Fruit fly (Drosophila melanogaster) whole organism, prepupa: ENCODE data around the gene CG5418.

Experiments used
- CG10631 ChIP-seq: fragments of 200-800 bp; sonication (Bioruptor generic); optimal IDR thresholded peaks from 2 replicates; lab custom pipeline; 2016; ENCODE audit warnings: missing biosample characterization, missing genetic modification characterization
- CG10669 ChIP-seq: fragments of 200-800 bp; sonication (Bioruptor generic); optimal IDR thresholded peaks from 3 replicates; lab custom pipeline; 2018; ENCODE audit warnings: missing biosample characterization, mild to moderate bottlenecking, missing genetic modification characterization, moderate library complexity
- CG11762 ChIP-seq: fragments of 200-800 bp; sonication (Bioruptor generic); optimal IDR thresholded peaks from 3 replicates; lab custom pipeline; 2016; ENCODE audit warnings: missing biosample characterization, missing genetic modification characterization; ENCODE audit not compliant: insufficient read depth
- CG11902 ChIP-seq: fragments of 200-800 bp; sonication (Bioruptor generic); optimal IDR thresholded peaks from 3 replicates; lab custom pipeline; 2016; ENCODE audit warnings: missing biosample characterization, missing genetic modification characterization
- CG15336 ChIP-seq: fragments of 200-800 bp; sonication (Bioruptor generic); IDR thresholded peaks from 2 replicates; pipeline ENCODE4 v1.3.6; 2022; ENCODE audit warnings: missing biosample characterization, missing genetic modification characterization
- CG16779 ChIP-seq: fragments of 200-800 bp; sonication (Bioruptor generic); optimal IDR thresholded peaks from 3 replicates; lab custom pipeline; 2017; ENCODE audit warnings: missing biosample characterization, mild to moderate bottlenecking, missing genetic modification characterization
- CG31627 ChIP-seq: fragments of 200-800 bp; sonication (Bioruptor generic); optimal IDR thresholded peaks from 3 replicates; lab custom pipeline; 2016; ENCODE audit warnings: missing biosample characterization, missing genetic modification characterization
- CG34406 ChIP-seq: fragments of 200-800 bp; sonication (Bioruptor generic); optimal IDR thresholded peaks from 3 replicates; lab custom pipeline; 2016; ENCODE audit warnings: missing biosample characterization, missing genetic modification characterization
- CG4318 ChIP-seq: fragments of 200-800 bp; sonication (Bioruptor generic); optimal IDR thresholded peaks from 3 replicates; lab custom pipeline; 2017; ENCODE audit warnings: missing biosample characterization, mild to moderate bottlenecking, missing genetic modification characterization
- CG6163 ChIP-seq: fragments of 200-800 bp; sonication (Bioruptor generic); IDR thresholded peaks from 3 replicates; pipeline ENCODE4 v1.3.6; 2022; ENCODE audit warnings: missing biosample characterization, missing genetic modification characterization
- CG6276 ChIP-seq: fragments of 200-800 bp; sonication (Bioruptor generic); optimal IDR thresholded peaks from 2 replicates; lab custom pipeline; 2017; ENCODE audit warnings: missing biosample characterization, mild to moderate bottlenecking, missing genetic modification characterization
- CG6808 ChIP-seq: fragments of 200-800 bp; sonication (Bioruptor generic); optimal IDR thresholded peaks from 3 replicates; lab custom pipeline; 2017; ENCODE audit warnings: missing biosample characterization, missing genetic modification characterization, mild to moderate bottlenecking, moderate library complexity, missing genetic modification reagents
- CG8119 ChIP-seq: fragments of 200-800 bp; sonication (Bioruptor generic); IDR thresholded peaks from 3 replicates; pipeline ENCODE4 v1.3.6; 2022; ENCODE audit warnings: missing biosample characterization, missing genetic modification characterization
- CG8319 ChIP-seq: fragments of 200-800 bp; sonication (Bioruptor generic); optimal IDR thresholded peaks from 3 replicates; lab custom pipeline; 2016; ENCODE audit warnings: missing biosample characterization, missing genetic modification characterization
- CG8632 ChIP-seq: fragments of 200-800 bp; sonication (Bioruptor generic); optimal IDR thresholded peaks from 3 replicates; lab custom pipeline; 2016; ENCODE audit warnings: missing biosample characterization, missing genetic modification characterization
- CG9139 ChIP-seq: fragments of 200-800 bp; sonication (Bioruptor generic); optimal IDR thresholded peaks from 3 replicates; lab custom pipeline; 2017; ENCODE audit warnings: missing biosample characterization, mild to moderate bottlenecking, missing genetic modification characterization
- Eip75B ChIP-seq: fragments of 200-800 bp; sonication (Bioruptor generic); optimal IDR thresholded peaks from 3 replicates; lab custom pipeline; 2016; ENCODE audit warnings: missing biosample characterization, missing genetic modification characterization
- Eip78C ChIP-seq: fragments of 200-800 bp; sonication (Bioruptor generic); peaks from one replicate; lab custom pipeline; 2016; ENCODE audit warnings: missing biosample characterization, missing genetic modification characterization
- Eip93F ChIP-seq: fragments of 200-800 bp; sonication (Bioruptor generic); optimal IDR thresholded peaks from 2 replicates; lab custom pipeline; 2016; ENCODE audit warnings: missing biosample characterization, mild to moderate bottlenecking, missing genetic modification characterization
- Ets96B ChIP-seq: fragments of 200-800 bp; optimal IDR thresholded peaks from 2 replicates; lab custom pipeline; 2019; ENCODE audit warnings: missing biosample characterization, mild to moderate bottlenecking, missing genetic modification characterization, moderate library complexity
- Hr38 ChIP-seq: sonication (Bioruptor generic); optimal IDR thresholded peaks from 2 replicates; lab custom pipeline; 2016; ENCODE audit warnings: missing biosample characterization, missing genetic modification characterization
- Lpt ChIP-seq: fragments of 200-800 bp; sonication (Bioruptor generic); optimal IDR thresholded peaks from 3 replicates; lab custom pipeline; 2016; ENCODE audit warnings: missing biosample characterization, missing genetic modification characterization
- Met ChIP-seq: fragments of 200-800 bp; sonication (Bioruptor generic); optimal IDR thresholded peaks from 3 replicates; lab custom pipeline; 2016; ENCODE audit warnings: missing biosample characterization, missing genetic modification characterization
- OdsH ChIP-seq: fragments of 200-800 bp; sonication (Bioruptor generic); optimal IDR thresholded peaks from 3 replicates; lab custom pipeline; 2016; ENCODE audit warnings: missing biosample characterization, missing genetic modification characterization
- Smox ChIP-seq: fragments of 200-800 bp; sonication (Bioruptor generic); optimal IDR thresholded peaks from 3 replicates; lab custom pipeline; 2016; ENCODE audit warnings: missing biosample characterization, missing genetic modification characterization
- Sox15 ChIP-seq: fragments of 200-800 bp; sonication (Bioruptor generic); optimal IDR thresholded peaks from 3 replicates; lab custom pipeline; 2016; ENCODE audit warnings: missing biosample characterization, missing genetic modification characterization
- achi ChIP-seq: fragments of 200-800 bp; sonication (Bioruptor generic); optimal IDR thresholded peaks from 3 replicates; lab custom pipeline; 2016; ENCODE audit warnings: missing biosample characterization, missing genetic modification characterization
- cyc ChIP-seq: fragments of 200-800 bp; sonication (Bioruptor generic); optimal IDR thresholded peaks from 3 replicates; lab custom pipeline; 2016; ENCODE audit warnings: missing biosample characterization, missing genetic modification characterization
- eg ChIP-seq: fragments of 200-800 bp; sonication (Bioruptor generic); IDR thresholded peaks from 3 replicates; pipeline ENCODE4 v1.3.6; 2022; ENCODE audit warnings: missing biosample characterization, missing genetic modification characterization
- esn ChIP-seq: fragments of 200-800 bp; sonication (Bioruptor generic); optimal IDR thresholded peaks from 2 replicates; lab custom pipeline; 2016; ENCODE audit warnings: missing biosample characterization, mild to moderate bottlenecking, missing genetic modification characterization, moderate library complexity
- fd85E ChIP-seq: fragments of 200-800 bp; sonication (Bioruptor generic); optimal IDR thresholded peaks from 3 replicates; lab custom pipeline; 2016; ENCODE audit warnings: missing biosample characterization, missing genetic modification characterization
- fkh ChIP-seq: fragments of 200-800 bp; sonication (Bioruptor generic); optimal IDR thresholded peaks from 3 replicates; lab custom pipeline; 2017; ENCODE audit warnings: missing biosample characterization, mild to moderate bottlenecking, missing genetic modification characterization, moderate library complexity
- lz ChIP-seq: fragments of 200-800 bp; sonication (Bioruptor generic); optimal IDR thresholded peaks from 3 replicates; lab custom pipeline; 2016; ENCODE audit warnings: missing biosample characterization, missing genetic modification characterization
- spab ChIP-seq: fragments of 200-800 bp; sonication (Bioruptor generic); optimal IDR thresholded peaks from 2 replicates; lab custom pipeline; 2017; ENCODE audit warnings: missing biosample characterization, mild to moderate bottlenecking, missing genetic modification characterization, missing genetic modification reagents
- svp ChIP-seq: fragments of 200-800 bp; sonication (Bioruptor generic); peaks from one replicate; lab custom pipeline; 2016; ENCODE audit warnings: missing biosample characterization, missing genetic modification characterization
- topi ChIP-seq: fragments of 200-800 bp; sonication (Bioruptor generic); optimal IDR thresholded peaks from 3 replicates; lab custom pipeline; 2016; ENCODE audit warnings: missing biosample characterization, missing genetic modification characterization

CG5418 gene

DNA sequence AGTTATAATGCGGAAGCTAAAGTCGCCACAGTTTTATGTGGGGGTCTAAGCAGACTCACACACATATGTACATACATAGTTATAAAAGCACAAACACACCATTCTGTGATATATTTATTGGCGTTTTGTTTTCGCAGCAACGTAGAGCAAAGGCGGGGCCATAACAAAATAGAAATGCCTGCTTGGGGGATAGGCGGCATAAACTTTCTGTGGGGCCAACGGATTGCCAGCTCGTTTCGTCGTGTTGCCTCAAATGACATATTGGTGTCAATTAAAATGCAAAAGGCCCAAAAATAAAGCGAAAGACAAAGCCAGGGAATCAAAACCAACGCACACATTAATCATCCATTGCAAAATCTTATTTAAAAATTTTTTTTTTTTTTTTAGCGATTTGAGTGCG, 15.8 kb upstream of the CG5418 start:
- TF ChIP-seq CG10631 = no peak
- TF ChIP-seq svp (GFP tag; lab: Kevin White, UChicago) = no peak
- TF ChIP-seq Smox (GFP tag; lab: Kevin White, UChicago) = no peak
- peak; percentile 4 for TF ChIP-seq Eip78C
- TF ChIP-seq CG10669 (GFP tag; lab: Kevin White, UChicago) = no peak
- TF ChIP-seq Eip93F (GFP tag; lab: Kevin White, UChicago) = no peak

DNA sequence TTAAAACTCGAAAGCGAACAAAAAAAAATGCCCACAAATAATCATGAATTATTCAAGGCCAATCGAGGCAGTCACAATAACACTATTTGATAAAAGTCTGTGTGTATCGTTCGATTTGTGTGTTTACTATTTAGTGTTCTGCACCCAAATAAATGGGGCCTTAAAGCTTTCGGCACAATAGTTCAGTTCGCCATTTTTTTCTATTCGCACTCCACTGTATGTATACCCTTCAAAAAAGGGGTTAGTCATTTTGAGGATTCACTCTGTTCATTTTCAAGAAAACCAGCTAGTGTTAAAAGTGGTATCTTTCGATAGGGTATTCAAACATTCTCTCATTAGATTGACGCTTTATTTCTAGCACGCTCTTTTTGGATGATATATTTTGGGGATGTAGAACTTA, 14.6 kb upstream of the CG5418 start:
- TF ChIP-seq fkh (GFP tag; lab: Kevin White, UChicago) (peak; percentile 55), CG11762 (GFP tag; lab: Kevin White, UChicago) (no peak)
- TF ChIP-seq, all 60 proteins: peak for 1

DNA sequence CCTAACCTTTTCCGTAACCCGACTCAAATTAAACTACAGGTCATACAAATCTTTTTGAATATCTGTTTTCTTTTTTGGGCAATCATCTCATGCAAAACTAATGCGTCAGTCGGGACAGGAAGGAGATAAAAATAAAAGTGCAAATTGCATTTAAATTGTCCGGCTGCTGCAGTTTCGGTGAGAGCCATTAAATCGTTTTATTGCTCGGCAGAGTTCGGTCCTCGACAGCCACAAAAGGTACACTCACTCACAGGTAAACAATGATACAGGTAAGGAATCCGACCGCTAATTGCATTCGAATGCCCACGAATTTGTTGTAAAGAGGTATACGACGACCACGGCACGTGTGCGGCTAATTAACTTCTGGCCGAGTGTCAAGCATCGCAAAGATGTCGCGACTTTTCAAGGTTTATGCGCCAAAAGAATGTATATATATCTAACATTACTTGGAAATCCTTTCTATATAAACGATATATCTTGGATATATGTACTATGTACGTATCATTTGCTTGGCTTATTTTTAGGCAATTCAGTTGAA, 13.5 kb upstream of the CG5418 start:
- TF ChIP-seq CG34406 = no peak
- TF ChIP-seq fd85E (GFP tag; lab: Kevin White, UChicago) = no peak
- no peak for TF ChIP-seq Met (GFP tag; lab: Kevin White, UChicago)
- no peak for TF ChIP-seq CG11902 (GFP tag; lab: Kevin White, UChicago)
- TF ChIP-seq OdsH (GFP tag; lab: Kevin White, UChicago) = no peak
- no peak for TF ChIP-seq Sox15 (GFP tag; lab: Kevin White, UChicago)
- TF ChIP-seq CG16779 (tag; lab: Kevin White, UChicago) = no peak
- TF ChIP-seq lz (GFP tag; lab: Kevin White, UChicago) = no peak
- no peak for TF ChIP-seq CG8319 (GFP tag; lab: Kevin White, UChicago)
- no peak for TF ChIP-seq CG15336 (GFP tag; lab: Robert Waterston, UW)
- TF ChIP-seq Eip78C = no peak
- TF ChIP-seq Eip75B (GFP tag; lab: Kevin White, UChicago) = no peak
- TF ChIP-seq CG6163 (GFP tag; lab: Robert Waterston, UW) = no peak
- no peak for TF ChIP-seq fkh (GFP tag; lab: Kevin White, UChicago)
- TF ChIP-seq cyc (GFP tag; lab: Kevin White, UChicago) = no peak
- no peak for TF ChIP-seq achi (GFP tag; lab: Kevin White, UChicago)
- TF ChIP-seq esn (GFP tag; lab: Kevin White, UChicago) = no peak
- TF ChIP-seq CG8632 (GFP tag; lab: Kevin White, UChicago) = no peak
- no peak for TF ChIP-seq CG6276 (GFP tag; lab: Kevin White, UChicago)
- no peak for TF ChIP-seq CG11762 (GFP tag; lab: Kevin White, UChicago)

DNA sequence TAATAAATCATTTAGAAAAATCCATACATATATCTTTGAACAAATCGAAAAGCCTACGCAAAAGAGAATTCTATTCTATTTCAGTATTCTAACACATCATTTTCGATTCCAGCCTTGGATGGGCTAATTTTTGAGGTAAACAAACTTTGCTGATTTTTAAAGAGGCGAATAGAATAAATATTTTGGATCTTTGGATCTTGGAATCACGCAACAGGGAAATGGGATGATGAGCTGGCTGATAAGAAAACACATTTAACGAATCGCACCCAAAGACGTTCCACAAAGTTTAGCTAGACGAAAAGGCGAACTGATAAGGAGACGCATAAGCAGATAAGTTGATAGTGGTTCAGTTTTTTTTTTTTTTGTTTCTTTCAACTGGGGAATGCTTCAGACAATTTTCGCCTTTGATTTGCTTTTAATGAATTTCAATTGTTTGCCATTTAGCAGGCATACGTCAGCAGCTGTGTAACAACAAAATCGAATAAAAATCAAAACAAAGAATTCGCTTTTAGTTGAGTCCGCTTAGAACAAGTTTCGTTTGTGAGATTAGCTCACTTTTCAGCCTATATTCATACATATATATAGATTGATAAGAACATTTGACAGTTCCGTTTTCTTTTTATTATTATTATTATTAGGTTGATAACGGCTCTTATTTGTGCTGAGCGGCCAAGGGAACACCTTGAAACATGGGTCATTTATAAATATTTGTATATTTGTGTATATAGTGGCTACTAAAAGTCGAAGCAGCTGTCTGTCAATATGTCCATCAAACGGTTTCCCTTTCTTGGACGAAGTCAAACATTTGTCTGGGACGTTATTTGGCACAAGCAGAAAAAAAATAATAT, 12.3 kb upstream of the CG5418 start:
- TF ChIP-seq CG8119 (no peak), Eip78C (peak; percentile 20), CG10669 (GFP tag; lab: Kevin White, UChicago) (no peak), spab (GFP tag; lab: Kevin White, UChicago) (no peak), CG6808 (GFP tag; lab: Kevin White, UChicago) (no peak), Smox (GFP tag; lab: Kevin White, UChicago) (no peak), CG31627 (GFP tag; lab: Kevin White, UChicago) (no peak), fd85E (GFP tag; lab: Kevin White, UChicago) (no peak), eg (GFP tag; lab: Robert Waterston, UW) (no peak), Ets96B (tag; lab: Kevin White, UChicago) (no peak), CG4318 (GFP tag; lab: Kevin White, UChicago) (no peak), Hr38 (GFP tag; lab: Kevin White, UChicago) (no peak), fkh (GFP tag; lab: Kevin White, UChicago) (peak; percentile 77), Lpt (GFP tag; lab: Kevin White, UChicago) (no peak), OdsH (GFP tag; lab: Kevin White, UChicago) (no peak), CG9139 (no peak), topi (GFP tag; lab: Kevin White, UChicago) (no peak), CG8319 (GFP tag; lab: Kevin White, UChicago) (no peak)
- TF ChIP-seq, all 60 proteins: peak for 2
